Comparison of ENCODE assay signal across 7 worm cellular contexts in genomic region chrX:864293-864731, ce11.
TF ChIP-seq lines count a peak whose summit lies in the region.

No protein-coding gene starts in this region.

TF ChIP-seq in whole organism, L1 larva, 84 proteins besides CTCF, POLR2A, EP300 and RAD21 (continues in another document):
- TF ChIP-seq ceh-90 (tag; optimal IDR thresholded peaks at IDR 0.05; lab: Kevin White, UChicago) (no peak), lir-3 (tag; optimal IDR thresholded peaks at IDR 0.05; lab: Kevin White, UChicago; ENCODE audit: poor library complexity) (peak; percentile 2), C16A3.4 (tag; optimal IDR thresholded peaks at IDR 0.05; lab: Kevin White, UChicago) (peak; percentile 35), nhr-71 (tag; optimal IDR thresholded peaks at IDR 0.05; lab: Kevin White, UChicago) (peak; percentile 77), unc-30 (tag; optimal IDR thresholded peaks at IDR 0.05; lab: Kevin White, UChicago) (no peak), efl-1 (optimal IDR thresholded peaks at IDR 0.05; lab: Kevin White, UChicago) (no peak), efl-1 (GFP tag; optimal IDR thresholded peaks at IDR 0.05 in 1 of 2; lab: Kevin White, UChicago) (peak in 1 of 2 experiments; percentile 50), hpl-2 (GFP tag; optimal IDR thresholded peaks at IDR 0.05; lab: Kevin White, UChicago) (no peak), C04F5.9 (tag; optimal IDR thresholded peaks at IDR 0.05; lab: Kevin White, UChicago) (no peak), vab-15 (tag; optimal IDR thresholded peaks at IDR 0.05; lab: Kevin White, UChicago) (no peak), unc-130 (tag; optimal IDR thresholded peaks at IDR 0.05; lab: Kevin White, UChicago) (no peak), mef-2 (tag; optimal IDR thresholded peaks at IDR 0.05; lab: Kevin White, UChicago) (no peak), ceh-82 (tag; optimal IDR thresholded peaks at IDR 0.05; lab: Kevin White, UChicago) (no peak)

TF ChIP-seq in whole organism, L2 larva, 48 proteins besides CTCF, POLR2A, EP300 and RAD21 (continues in another document):
- no peak for TF ChIP-seq Y55F3AM.14 (GFP tag; optimal IDR thresholded peaks at IDR 0.05; lab: Kevin White, UChicago)
- peak; percentile 50 for TF ChIP-seq F13H6.1 (tag; optimal IDR thresholded peaks at IDR 0.05; lab: Kevin White, UChicago)
- no peak for TF ChIP-seq mab-5 (tag; optimal IDR thresholded peaks at IDR 0.05; lab: Kevin White, UChicago)
- TF ChIP-seq ztf-4 (tag; optimal IDR thresholded peaks at IDR 0.05; lab: Kevin White, UChicago), result peak; percentile 2
- TF ChIP-seq egl-27 (tag; optimal IDR thresholded peaks at IDR 0.05; lab: Kevin White, UChicago), result peak; percentile 28
- no peak for TF ChIP-seq alr-1 (tag; optimal IDR thresholded peaks at IDR 0.05; lab: Kevin White, UChicago)
- TF ChIP-seq dmd-4 (tag; optimal IDR thresholded peaks at IDR 0.05; lab: Kevin White, UChicago), result no peak
- no peak for TF ChIP-seq snpc-4 (tag; optimal IDR thresholded peaks at IDR 0.05; lab: Kevin White, UChicago)
- TF ChIP-seq gmeb-1 (tag; optimal IDR thresholded peaks at IDR 0.05; lab: Kevin White, UChicago), result no peak
- TF ChIP-seq nhr-25 (tag; optimal IDR thresholded peaks at IDR 0.05; lab: Kevin White, UChicago), result peak; percentile 94
- TF ChIP-seq mdl-1 (tag; optimal IDR thresholded peaks at IDR 0.05; lab: Kevin White, UChicago), result peak; percentile 53 to 77
- TF ChIP-seq mbf-1 (tag; optimal IDR thresholded peaks at IDR 0.05; lab: Kevin White, UChicago), result no peak
- peak in 1 of 2 experiments; percentile 25 for TF ChIP-seq lsy-2 (tag; optimal IDR thresholded peaks at IDR 0.05; lab: Kevin White, UChicago)
- no peak for TF ChIP-seq skn-1 (tag; optimal IDR thresholded peaks at IDR 0.05; lab: Kevin White, UChicago)

TF ChIP-seq in whole organism, L3 larva, 47 proteins besides CTCF, POLR2A, EP300 and RAD21 (continues in another document):
- no peak for TF ChIP-seq mml-1 (tag; optimal IDR thresholded peaks at IDR 0.05; lab: Kevin White, UChicago)
- TF ChIP-seq jun-1 (tag; optimal IDR thresholded peaks at IDR 0.05; lab: Kevin White, UChicago), result peak; percentile 71
- peak; percentile 48 to 94 (median 70) for TF ChIP-seq elt-3 (tag; optimal IDR thresholded peaks at IDR 0.05; lab: Kevin White, UChicago)
- TF ChIP-seq nhr-77 (tag; optimal IDR thresholded peaks at IDR 0.05; lab: Kevin White, UChicago), result no peak
- TF ChIP-seq unc-39 (tag; optimal IDR thresholded peaks at IDR 0.05; lab: Kevin White, UChicago), result no peak
- no peak for TF ChIP-seq elt-1 (tag; optimal IDR thresholded peaks at IDR 0.05; lab: Kevin White, UChicago)
- peak; percentile 29 for TF ChIP-seq nfya-1 (tag; optimal IDR thresholded peaks at IDR 0.05; lab: Kevin White, UChicago; ENCODE audit: insufficient read depth)
- no peak for TF ChIP-seq pha-4 (tag; optimal IDR thresholded peaks at IDR 0.05; lab: Kevin White, UChicago)
- TF ChIP-seq lin-39 (tag; optimal IDR thresholded peaks at IDR 0.05; lab: Kevin White, UChicago), result no peak
- peak; percentile 39 for TF ChIP-seq lsy-12 (tag; optimal IDR thresholded peaks at IDR 0.05; lab: Kevin White, UChicago)
- peak; percentile 90 for TF ChIP-seq nhr-25 (tag; optimal IDR thresholded peaks at IDR 0.05; lab: Kevin White, UChicago)
- peak; percentile 10 for TF ChIP-seq ceh-28 (tag; optimal IDR thresholded peaks at IDR 0.05; lab: Kevin White, UChicago)
- no peak for TF ChIP-seq ZK546.5 (tag; optimal IDR thresholded peaks at IDR 0.05; lab: Kevin White, UChicago)
- no peak for TF ChIP-seq ceh-9 (tag; optimal IDR thresholded peaks at IDR 0.05; lab: Kevin White, UChicago)

TF ChIP-seq in whole organism, L4 larva, 104 proteins besides CTCF, POLR2A, EP300 and RAD21 (continues in another document):
- TF ChIP-seq aha-1 (tag; lab: Kevin White, UChicago), result peak; percentile 100
- TF ChIP-seq snpc-1.2 (GFP tag; IDR thresholded peaks at IDR 0.05; lab: Robert Waterston, UW), result no peak
- TF ChIP-seq egl-43 (GFP tag; IDR thresholded peaks at IDR 0.05; lab: Robert Waterston, UW), result no peak
- no peak for TF ChIP-seq Y105C5A.15 (GFP tag; IDR thresholded peaks at IDR 0.05; lab: Robert Waterston, UW)
- peak; percentile 36 for TF ChIP-seq cey-2 (tag; optimal IDR thresholded peaks at IDR 0.05; lab: Kevin White, UChicago; ENCODE audit: borderline replicate concordance, insufficient read depth)
- TF ChIP-seq unc-62 (GFP tag; optimal IDR thresholded peaks at IDR 0.05 in 1 of 2; lab: Kevin White, UChicago), result peak in 1 of 2 experiments; percentile 95
- peak; percentile 19 for TF ChIP-seq unc-62 (tag; optimal IDR thresholded peaks at IDR 0.05; lab: Kevin White, UChicago)
- TF ChIP-seq vab-7 (GFP tag; IDR thresholded peaks at IDR 0.05; lab: Robert Waterston, UW), result no peak
- TF ChIP-seq hif-1 (tag; optimal IDR thresholded peaks at IDR 0.05; lab: Kevin White, UChicago), result peak; percentile 79 to 94
- TF ChIP-seq hmg-1.1 (GFP tag; IDR thresholded peaks at IDR 0.05; lab: Robert Waterston, UW), result no peak
- no peak for TF ChIP-seq F49E8.2 (tag; optimal IDR thresholded peaks at IDR 0.05; lab: Kevin White, UChicago; ENCODE audit: borderline replicate concordance)
- 0 out of 2 replicates have a peak, but pooled peaks have one; percentile 14 for TF ChIP-seq lin-1 (GFP tag; IDR thresholded peaks at IDR 0.05; lab: Robert Waterston, UW)
- TF ChIP-seq hlh-30 (tag; optimal IDR thresholded peaks at IDR 0.05; lab: Kevin White, UChicago; ENCODE audit: insufficient read depth), result peak; percentile 74

TF ChIP-seq in whole organism, late embryonic, 69 proteins besides CTCF, POLR2A, EP300 and RAD21:
- TF ChIP-seq elt-2 (tag; optimal IDR thresholded peaks at IDR 0.05; lab: Kevin White, UChicago), result peak; percentile 77
- no peak for TF ChIP-seq hlh-8 (tag; optimal IDR thresholded peaks at IDR 0.05; lab: Kevin White, UChicago)
TF ChIP-seq in whole organism, late embryonic: peak in this region for 1.

TF ChIP-seq in whole organism, mixed stage, embryonic, 35 proteins besides CTCF, POLR2A, EP300 and RAD21:
- TF ChIP-seq ceh-43 (GFP tag; optimal IDR thresholded peaks at IDR 0.05; lab: Kevin White, UChicago) (no peak), ztf-11 (tag; optimal IDR thresholded peaks at IDR 0.05; lab: Kevin White, UChicago) (no peak), elt-3 (tag; optimal IDR thresholded peaks at IDR 0.05; lab: Kevin White, UChicago) (peak; percentile 73), nhr-12 (tag; optimal IDR thresholded peaks at IDR 0.05; lab: Kevin White, UChicago) (no peak)

TF ChIP-seq in whole organism, young adult, 124 proteins besides CTCF, POLR2A, EP300 and RAD21:
- TF ChIP-seq hmg-20 (GFP tag; IDR thresholded peaks at IDR 0.05; lab: Robert Waterston, UW), result no peak
- TF ChIP-seq ztf-26 (tag; optimal IDR thresholded peaks at IDR 0.05; lab: Kevin White, UChicago), result peak; percentile 84
- TF ChIP-seq lin-26 (GFP tag; IDR thresholded peaks at IDR 0.05; lab: Robert Waterston, UW), result peak; percentile 72; the same call in 1 of the 2 replicates
- peak; percentile 31 for TF ChIP-seq die-1 (tag; optimal IDR thresholded peaks at IDR 0.05; lab: Kevin White, UChicago)
- TF ChIP-seq C06A6.2 (GFP tag; conservative IDR thresholded peaks at IDR 0.05; lab: Robert Waterston, UW), result 0 out of 2 replicates have a peak, but pooled peaks have one; percentile 40
- peak; percentile 90 for TF ChIP-seq atf-7 (tag; optimal IDR thresholded peaks at IDR 0.05; lab: Kevin White, UChicago)
- no peak for TF ChIP-seq nhr-27 (tag; optimal IDR thresholded peaks at IDR 0.05; lab: Kevin White, UChicago)
- TF ChIP-seq lin-40 (tag; optimal IDR thresholded peaks at IDR 0.05; lab: Kevin White, UChicago), result peak; percentile 80
- peak; percentile 53 for TF ChIP-seq somi-1 (GFP tag; optimal IDR thresholded peaks at IDR 0.05; lab: Kevin White, UChicago)
- TF ChIP-seq lsl-1 (GFP tag; optimal IDR thresholded peaks at IDR 0.05; lab: Kevin White, UChicago), result no peak
